Fruit fly (Drosophila melanogaster) whole organism, adult: ENCODE data around the gene CG15894.

Source experiments
- CG14711 ChIP-seq: fragments of 200-800 bp; sonication (Bioruptor generic); optimal IDR thresholded peaks from 2 replicates; lab custom pipeline; 2018; ENCODE audit warnings: missing biosample characterization, mild to moderate bottlenecking, missing genetic modification characterization, moderate library complexity
- CG7045 ChIP-seq: fragments of 200-800 bp; sonication (Bioruptor generic); optimal IDR thresholded peaks from 2 replicates; lab custom pipeline; 2017; ENCODE audit warnings: missing biosample characterization, mild to moderate bottlenecking, missing genetic modification characterization
- Clk ChIP-seq: fragments of 200-800 bp; sonication (Bioruptor generic); optimal IDR thresholded peaks from 2 replicates; lab custom pipeline; 2017; ENCODE audit warnings: missing biosample characterization, missing genetic modification characterization
- Crg-1 ChIP-seq: fragments of 200-800 bp; sonication (Bioruptor generic); optimal IDR thresholded peaks from 2 replicates; lab custom pipeline; 2016; ENCODE audit warnings: missing biosample characterization, missing genetic modification characterization
- bab1 ChIP-seq: fragments of 200-800 bp; sonication (Bioruptor generic); optimal IDR thresholded peaks from 3 replicates; lab custom pipeline; 2019; ENCODE audit warnings: missing biosample characterization, mild to moderate bottlenecking, missing genetic modification characterization, moderate library complexity
- cic ChIP-seq: fragments of 200-800 bp; sonication (Bioruptor generic); optimal IDR thresholded peaks from 2 replicates; lab custom pipeline; 2017; ENCODE audit warnings: missing biosample characterization, mild to moderate bottlenecking, missing genetic modification characterization, moderate library complexity
- kay ChIP-seq: fragments of 200-800 bp; sonication (Bioruptor generic); peaks from one replicate; lab custom pipeline; 2016; ENCODE audit warnings: missing biosample characterization, missing genetic modification characterization, borderline replicate concordance

DNA sequence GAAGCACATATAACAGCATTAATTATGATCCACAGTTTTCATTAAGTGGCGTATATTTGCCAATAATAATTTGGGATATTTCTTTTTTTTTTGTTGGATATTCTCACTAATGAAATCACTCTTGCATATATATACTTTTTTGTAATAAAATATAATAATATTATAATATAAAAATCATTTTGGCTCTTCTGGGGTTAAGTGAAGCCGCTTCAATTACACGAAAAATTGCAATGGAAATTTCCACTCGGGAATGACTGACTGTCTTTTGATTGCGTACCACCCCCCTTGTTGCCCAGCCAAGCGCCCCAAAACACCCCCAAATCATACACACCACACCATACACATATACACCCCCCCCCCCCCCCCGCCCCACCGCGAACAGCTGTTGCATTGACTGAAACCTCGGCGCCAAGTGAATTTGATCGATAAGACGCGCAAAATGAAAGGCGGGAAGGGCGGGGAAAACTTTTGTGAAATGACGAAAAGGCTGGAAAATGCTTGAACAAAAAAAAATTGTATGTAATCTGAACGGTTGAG, 35.6 kb downstream of the CG15894 start:
- TF ChIP-seq Crg-1 (GFP tag; lab: Kevin White, UChicago) = no peak
- no peak for TF ChIP-seq bab1 (GFP tag; lab: Kevin White, UChicago)
- peak; percentile 17 for TF ChIP-seq CG7045 (GFP tag; lab: Kevin White, UChicago)
- TF ChIP-seq kay = no peak
- no peak for TF ChIP-seq Clk (GFP tag; lab: Kevin White, UChicago)
- no peak for TF ChIP-seq cic (GFP tag; lab: Kevin White, UChicago)
- TF ChIP-seq CG14711 (tag; lab: Kevin White, UChicago) = peak; percentile 10
